Worm (Caenorhabditis elegans) whole organism, L2 larva: ENCODE results near the gene F35F10.1.

ENCODE experiments used
- C34F6.9 ChIP-seq: fragments of 150-350 bp; optimal IDR thresholded peaks from 2 replicates; lab custom pipeline; 2014; ENCODE audit warnings: missing biosample characterization, missing genetic modification characterization
- F13H6.1 ChIP-seq: sonication (generic microtip); optimal IDR thresholded peaks from 2 replicates; lab custom pipeline; 2016; ENCODE audit warnings: missing genetic modification characterization, missing compliant biosample characterization
- R02D3.7 ChIP-seq: fragments of 150-350 bp; optimal IDR thresholded peaks from 2 replicates; lab custom pipeline; 2014; ENCODE audit warnings: missing biosample characterization, missing genetic modification characterization
- Y55F3AM.14 ChIP-seq: fragments of 200-800 bp; sonication (Bioruptor generic); optimal IDR thresholded peaks from 2 replicates; lab custom pipeline; 2018; ENCODE audit warnings: mild to moderate bottlenecking, missing genetic modification characterization, missing compliant biosample characterization
- ZK546.5 ChIP-seq: sonication (generic microtip); optimal IDR thresholded peaks from 2 replicates; lab custom pipeline; 2017; ENCODE audit warnings: missing biosample characterization, missing genetic modification characterization
- alr-1 ChIP-seq: fragments of 150-350 bp; optimal IDR thresholded peaks from 2 replicates; lab custom pipeline; 2014; ENCODE audit warnings: missing biosample characterization, missing genetic modification characterization
- blmp-1 ChIP-seq: sonication (generic microtip); optimal IDR thresholded peaks from 2 replicates; lab custom pipeline; 2017; ENCODE audit warnings: missing genetic modification characterization, mild to moderate bottlenecking, missing compliant biosample characterization, antibody characterized with exemption, moderate library complexity; ENCODE audit not compliant: insufficient read depth
- ceh-16 ChIP-seq: fragments of 150-350 bp; optimal IDR thresholded peaks from 2 replicates; lab custom pipeline; 2014; ENCODE audit warnings: missing biosample characterization, missing genetic modification characterization
- crh-2 ChIP-seq: sonication (generic microtip); optimal IDR thresholded peaks from 2 replicates; lab custom pipeline; 2017; ENCODE audit warnings: missing biosample characterization, missing genetic modification characterization
- dmd-4 ChIP-seq: sonication (generic microtip); optimal IDR thresholded peaks from 2 replicates; lab custom pipeline; 2017; ENCODE audit warnings: missing biosample characterization, missing genetic modification characterization
- egl-27 ChIP-seq: sonication (generic microtip); optimal IDR thresholded peaks from 3 replicates; lab custom pipeline; 2017; ENCODE audit warnings: missing biosample characterization, missing genetic modification reagents, missing genetic modification characterization
- elt-1 ChIP-seq: fragments of 150-350 bp; optimal IDR thresholded peaks from 2 replicates; lab custom pipeline; 2014; ENCODE audit warnings: missing biosample characterization, missing genetic modification characterization
- fos-1 ChIP-seq: fragments of 150-350 bp; optimal IDR thresholded peaks from 2 replicates; lab custom pipeline; 2014; ENCODE audit warnings: missing biosample characterization, missing genetic modification characterization
- gmeb-1 ChIP-seq: fragments of 150-350 bp; optimal IDR thresholded peaks from 2 replicates; lab custom pipeline; 2014; ENCODE audit warnings: missing biosample characterization, missing genetic modification characterization
- lin-11 ChIP-seq: fragments of 150-350 bp; sonication (generic microtip); optimal IDR thresholded peaks from 2 replicates; lab custom pipeline; 2014; ENCODE audit warnings: missing biosample characterization, missing genetic modification characterization, inconsistent platforms, mixed read lengths
- lin-13 ChIP-seq: fragments of 150-350 bp; optimal IDR thresholded peaks from 2 replicates; lab custom pipeline; 2014; ENCODE audit warnings: missing biosample characterization, missing genetic modification reagents, missing genetic modification characterization
- lsy-2 ChIP-seq, 2 experiments: fragments of 150-350 bp in 1 of 2; sonication (generic microtip) in 1 of 2; optimal IDR thresholded peaks; 2 replicates each; lab custom pipeline; 2014 to 2017; ENCODE audit warnings: missing biosample characterization in 2 of 2, missing genetic modification characterization in 2 of 2
- mab-5 ChIP-seq: fragments of 150-350 bp; optimal IDR thresholded peaks from 2 replicates; lab custom pipeline; 2014; ENCODE audit warnings: missing biosample characterization, missing genetic modification characterization
- mbf-1 ChIP-seq: sonication (generic microtip); optimal IDR thresholded peaks from 2 replicates; lab custom pipeline; 2017; ENCODE audit warnings: missing biosample characterization, missing genetic modification characterization
- mdl-1 ChIP-seq, 2 experiments: fragments of 150-350 bp in 1 of 2; sonication (generic microtip) in 1 of 2; optimal IDR thresholded peaks; 2 replicates each; lab custom pipeline; 2017; ENCODE audit warnings: missing biosample characterization in 2 of 2, missing genetic modification characterization in 2 of 2
- nhr-10 ChIP-seq: sonication (generic microtip); optimal IDR thresholded peaks from 2 replicates; lab custom pipeline; 2017; ENCODE audit warnings: missing biosample characterization, missing genetic modification characterization
- nhr-11 ChIP-seq: fragments of 150-350 bp; optimal IDR thresholded peaks from 2 replicates; lab custom pipeline; 2014; ENCODE audit warnings: missing biosample characterization, missing genetic modification characterization
- nhr-12 ChIP-seq: fragments of 150-350 bp; optimal IDR thresholded peaks from 2 replicates; lab custom pipeline; 2014; ENCODE audit warnings: missing biosample characterization, missing genetic modification characterization
- nhr-129 ChIP-seq: fragments of 150-350 bp; optimal IDR thresholded peaks from 2 replicates; lab custom pipeline; 2014; ENCODE audit warnings: missing biosample characterization, missing genetic modification characterization
- nhr-21 ChIP-seq: fragments of 150-350 bp; optimal IDR thresholded peaks from 2 replicates; lab custom pipeline; 2014; ENCODE audit warnings: missing biosample characterization, missing genetic modification characterization
- nhr-23 ChIP-seq: fragments of 150-350 bp; optimal IDR thresholded peaks from 2 replicates; lab custom pipeline; 2014; ENCODE audit warnings: missing biosample characterization, missing genetic modification reagents, missing genetic modification characterization
- nhr-25 ChIP-seq: fragments of 150-350 bp; sonication (generic microtip); optimal IDR thresholded peaks from 3 replicates; lab custom pipeline; 2014; ENCODE audit warnings: missing biosample characterization, missing genetic modification characterization
- nhr-6 ChIP-seq: fragments of 150-350 bp; optimal IDR thresholded peaks from 2 replicates; lab custom pipeline; 2014; ENCODE audit warnings: missing biosample characterization, missing genetic modification characterization
- nhr-77 ChIP-seq: fragments of 150-350 bp; optimal IDR thresholded peaks from 2 replicates; lab custom pipeline; 2014; ENCODE audit warnings: missing biosample characterization, missing genetic modification characterization
- peb-1 ChIP-seq: fragments of 150-350 bp; optimal IDR thresholded peaks from 2 replicates; lab custom pipeline; 2014; ENCODE audit warnings: missing biosample characterization, missing genetic modification characterization
- sem-4 ChIP-seq: fragments of 150-350 bp; optimal IDR thresholded peaks from 2 replicates; lab custom pipeline; 2014; ENCODE audit warnings: missing biosample characterization, missing genetic modification reagents, missing genetic modification characterization
- sma-3 ChIP-seq: sonication (generic microtip); optimal IDR thresholded peaks from 2 replicates; lab custom pipeline; 2016; ENCODE audit warnings: missing genetic modification reagents, missing genetic modification characterization, missing compliant biosample characterization
- sma-9 ChIP-seq, 2 experiments: fragments of 150-350 bp in 1 of 2; sonication (generic microtip) in 1 of 2; optimal IDR thresholded peaks; 2 replicates each; lab custom pipeline; 2014 to 2016; ENCODE audit warnings: missing genetic modification characterization in 2 of 2, mild to moderate bottlenecking in 1 of 2, missing biosample characterization in 1 of 2, missing compliant biosample characterization in 1 of 2, missing genetic modification reagents in 1 of 2, moderate library complexity in 1 of 2
- snpc-4 ChIP-seq: fragments of 150-350 bp; optimal IDR thresholded peaks from 2 replicates; lab custom pipeline; 2014; ENCODE audit warnings: missing biosample characterization, missing genetic modification characterization
- unc-39 ChIP-seq: fragments of 150-350 bp; optimal IDR thresholded peaks from 2 replicates; lab custom pipeline; 2014; ENCODE audit warnings: missing biosample characterization, missing genetic modification characterization
- unc-55 ChIP-seq: fragments of 150-350 bp; sonication (generic microtip); optimal IDR thresholded peaks from 3 replicates; lab custom pipeline; 2014; ENCODE audit warnings: missing biosample characterization, missing genetic modification reagents, missing genetic modification characterization
- zag-1 ChIP-seq: fragments of 150-350 bp; optimal IDR thresholded peaks from 2 replicates; lab custom pipeline; 2014; ENCODE audit warnings: missing biosample characterization, missing genetic modification characterization
- ztf-11 ChIP-seq: sonication (generic microtip); optimal IDR thresholded peaks from 2 replicates; lab custom pipeline; 2017; ENCODE audit warnings: missing biosample characterization, missing genetic modification characterization
- ztf-4 ChIP-seq: fragments of 150-350 bp; optimal IDR thresholded peaks from 2 replicates; lab custom pipeline; 2014; ENCODE audit warnings: missing biosample characterization, missing genetic modification characterization

F35F10.1 gene

DNA sequence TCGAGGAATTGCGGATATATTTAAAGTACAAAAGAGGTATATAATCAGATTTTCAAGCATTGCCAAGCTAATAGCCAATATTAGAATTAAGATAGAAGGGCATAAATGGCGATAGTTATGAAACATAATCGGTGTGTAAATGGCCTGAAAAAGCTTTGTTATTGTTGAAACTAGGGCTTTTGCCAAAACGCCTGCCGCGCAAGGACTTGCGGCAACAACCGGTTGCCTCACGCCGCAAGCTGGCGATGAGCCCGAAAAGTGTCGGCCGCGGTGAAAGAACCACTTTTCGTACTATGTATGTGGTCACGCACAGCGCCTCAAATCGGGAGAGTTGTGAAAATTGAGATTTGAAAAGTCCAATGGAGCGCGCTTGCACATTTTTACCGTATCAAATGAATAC is 16.7 kb upstream of the F35F10.1 start:
- TF ChIP-seq sma-9 (GFP tag; optimal IDR thresholded peaks at IDR 0.05; lab: Kevin White, UChicago) (no peak), sma-9 (tag; optimal IDR thresholded peaks at IDR 0.05; lab: Kevin White, UChicago) (no peak), snpc-4 (tag; lab: Kevin White, UChicago) (no peak), nhr-129 (no peak), ceh-16 (tag; lab: Kevin White, UChicago) (no peak)

DNA sequence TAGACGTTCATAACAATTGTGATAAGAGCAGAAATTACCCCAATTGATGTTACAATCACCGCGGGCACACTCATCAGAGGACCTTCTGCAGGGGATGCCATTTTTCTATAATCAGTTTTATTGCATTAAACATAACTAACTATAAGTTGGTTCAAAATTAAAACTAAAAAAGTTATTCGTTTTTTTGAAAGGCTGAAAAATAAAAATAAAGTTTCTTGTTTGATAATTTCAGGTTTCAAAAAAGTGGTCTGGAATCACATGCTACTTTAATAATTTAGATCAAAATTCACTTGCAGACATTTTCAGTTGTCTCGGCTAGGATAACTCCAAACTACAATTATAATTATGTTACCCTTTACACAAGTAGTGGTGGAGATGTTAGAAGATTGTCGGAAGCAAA is 14.2 kb upstream of the F35F10.1 start, which contains the start of gene srbc-1:
Gene srbc-1, minus strand, starts transcription at position 101 of the 400 bp plus-strand sequence.
- no peak for TF ChIP-seq R02D3.7 (tag; lab: Kevin White, UChicago)
- TF ChIP-seq nhr-11 (tag; lab: Kevin White, UChicago) = no peak

DNA sequence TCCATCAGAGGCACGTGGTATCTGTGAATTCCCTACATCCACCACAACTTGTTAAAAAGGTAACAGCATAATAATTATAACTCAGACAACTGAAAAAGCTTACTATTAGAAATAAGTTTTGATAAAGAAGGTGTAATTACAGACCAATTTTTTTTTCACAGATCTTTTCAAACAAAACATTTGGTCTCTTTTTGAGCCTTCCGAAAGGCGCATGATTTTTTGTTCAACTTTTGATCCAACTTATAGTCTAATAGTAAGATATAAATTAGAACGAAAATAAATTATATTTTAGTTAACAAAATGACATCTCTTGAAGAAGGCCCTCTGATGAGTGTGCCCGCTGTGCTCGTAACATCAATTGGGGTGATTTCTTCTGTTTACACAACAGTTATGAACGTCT is 7.9 kb upstream of the F35F10.1 start, which contains the start of gene srbc-3:
Gene srbc-3, plus strand, starts transcription at position 301 of the 400 bp plus-strand sequence.
- TF ChIP-seq R02D3.7 (tag; lab: Kevin White, UChicago) (no peak), ceh-16 (tag; lab: Kevin White, UChicago) (no peak), nhr-23 (no peak), sma-3 (GFP tag; lab: Kevin White, UChicago) (no peak), gmeb-1 (tag; lab: Kevin White, UChicago) (no peak), unc-39 (tag; lab: Kevin White, UChicago) (no peak), nhr-129 (no peak), mab-5 (tag; lab: Kevin White, UChicago) (no peak), nhr-11 (tag; lab: Kevin White, UChicago) (no peak), crh-2 (no peak), nhr-77 (no peak), mbf-1 (tag; lab: Kevin White, UChicago) (no peak), nhr-10 (tag; lab: Kevin White, UChicago) (no peak)
- TF ChIP-seq, all 48 proteins: peak for 0

DNA sequence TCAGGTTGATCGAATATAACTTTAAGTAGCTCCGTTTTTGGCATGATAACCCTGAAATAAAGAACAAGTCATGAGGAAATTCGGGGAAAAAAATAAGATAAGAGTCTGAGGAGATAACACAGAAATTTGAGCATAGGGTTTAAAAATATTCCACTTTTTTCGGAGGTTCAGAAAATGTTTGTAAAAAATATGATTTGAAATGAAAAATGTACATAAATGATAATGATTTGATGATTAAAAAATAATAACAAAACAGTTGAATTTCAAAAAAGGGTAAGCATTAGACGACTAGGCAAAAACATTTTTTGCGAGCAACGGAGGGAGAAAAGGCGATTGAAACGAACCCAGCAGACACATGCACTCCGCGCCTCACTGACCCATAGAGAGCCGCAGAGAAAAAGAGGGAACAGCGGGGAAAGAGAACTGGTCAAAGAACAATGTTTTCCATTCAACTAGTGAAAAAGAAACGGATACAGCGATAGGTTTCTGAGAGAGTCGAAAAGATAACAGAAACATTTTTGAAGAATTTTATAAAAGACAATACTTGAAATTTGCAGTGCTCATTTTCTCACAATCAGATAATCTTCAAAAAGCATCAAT is 3.9 kb upstream of the F35F10.1 start, which contains the start of gene arrd-18:
Gene arrd-18, minus strand, starts transcription at position 51 of the 600 bp plus-strand sequence.
- peak; percentile 83 for TF ChIP-seq F13H6.1 (tag; lab: Kevin White, UChicago)
- TF ChIP-seq peb-1 (tag; lab: Kevin White, UChicago) = no peak
- peak; percentile 40 for TF ChIP-seq unc-55 (GFP tag; lab: Kevin White, UChicago)
- TF ChIP-seq sma-9 (GFP tag; optimal IDR thresholded peaks at IDR 0.05; lab: Kevin White, UChicago) = peak; percentile 87
- TF ChIP-seq sma-9 (tag; optimal IDR thresholded peaks at IDR 0.05; lab: Kevin White, UChicago) = no peak
- TF ChIP-seq dmd-4 (tag; lab: Kevin White, UChicago) = no peak
- peak in 1 of 2 experiments; percentile 43 for TF ChIP-seq lsy-2 (tag; optimal IDR thresholded peaks at IDR 0.05; lab: Kevin White, UChicago)
- peak; percentile 59 for TF ChIP-seq C34F6.9

DNA sequence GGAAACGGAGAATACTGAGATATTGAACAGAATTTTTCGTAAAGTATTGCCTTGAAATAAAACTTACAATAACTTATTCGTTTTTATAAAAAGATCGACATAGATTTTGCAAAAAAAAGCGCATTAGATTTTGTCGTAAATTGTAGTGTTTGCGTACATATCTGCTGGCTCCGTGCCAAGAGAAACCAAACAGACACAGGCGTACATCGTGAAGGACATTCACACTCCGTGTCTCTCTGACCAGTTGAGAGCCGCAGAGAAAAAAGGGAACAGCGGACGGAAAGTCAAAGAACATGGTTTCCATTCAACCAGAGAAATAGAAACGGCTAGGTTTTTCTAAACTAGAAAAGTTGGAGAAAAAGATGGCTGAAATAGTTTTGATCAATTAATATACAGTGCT is 799 bp upstream of the F35F10.1 start, which contains the start of gene arrd-19:
Gene arrd-19, minus strand, starts transcription at position 209 of the 400 bp plus-strand sequence.
- TF ChIP-seq alr-1 = no peak
- TF ChIP-seq lsy-2 (tag; optimal IDR thresholded peaks at IDR 0.05; lab: Kevin White, UChicago) = peak; percentile 41 to 88
- no peak for TF ChIP-seq elt-1 (tag; lab: Kevin White, UChicago)
- TF ChIP-seq snpc-4 (tag; lab: Kevin White, UChicago) = peak; percentile 31
- TF ChIP-seq mdl-1 (tag; optimal IDR thresholded peaks at IDR 0.05; lab: Kevin White, UChicago) = peak; percentile 58 to 65
- peak; percentile 64 for TF ChIP-seq sem-4 (tag; lab: Kevin White, UChicago)
- no peak for TF ChIP-seq ZK546.5
- peak; percentile 47 for TF ChIP-seq gmeb-1 (tag; lab: Kevin White, UChicago)
- TF ChIP-seq nhr-25 (tag; lab: Kevin White, UChicago) = peak; percentile 84
- TF ChIP-seq sma-3 (GFP tag; lab: Kevin White, UChicago) = peak; percentile 72
- peak; percentile 68 for TF ChIP-seq blmp-1
- TF ChIP-seq ztf-11 (tag; lab: Kevin White, UChicago) = no peak
- no peak for TF ChIP-seq Y55F3AM.14 (GFP tag; lab: Kevin White, UChicago)
- no peak for TF ChIP-seq nhr-12 (tag; lab: Kevin White, UChicago)
- peak; percentile 78 for TF ChIP-seq egl-27 (tag; lab: Kevin White, UChicago)
- TF ChIP-seq unc-55 (GFP tag; lab: Kevin White, UChicago) = peak; percentile 69
- peak; percentile 40 for TF ChIP-seq ztf-4 (tag; lab: Kevin White, UChicago)
- peak; percentile 98 for TF ChIP-seq sma-9 (GFP tag; optimal IDR thresholded peaks at IDR 0.05; lab: Kevin White, UChicago)
- TF ChIP-seq sma-9 (tag; optimal IDR thresholded peaks at IDR 0.05; lab: Kevin White, UChicago) = no peak
- TF ChIP-seq zag-1 = peak; percentile 64
- peak; percentile 24 for TF ChIP-seq lin-11
- TF ChIP-seq nhr-129 = peak; percentile 80
- peak; percentile 91 for TF ChIP-seq C34F6.9
- peak; percentile 76 for TF ChIP-seq lin-13 (GFP tag; lab: Kevin White, UChicago)
- TF ChIP-seq nhr-21 = peak; percentile 82
- peak; percentile 72 for TF ChIP-seq fos-1 (tag; lab: Kevin White, UChicago)
- TF ChIP-seq crh-2 = peak; percentile 80
- peak; percentile 76 for TF ChIP-seq nhr-6 (tag; lab: Kevin White, UChicago)
- TF ChIP-seq F13H6.1 (tag; lab: Kevin White, UChicago) = peak; percentile 91
- no peak for TF ChIP-seq nhr-11 (tag; lab: Kevin White, UChicago)
